Worm (Caenorhabditis elegans): ENCODE measurements around the gene pho-11.
A peak's percentile ranks its signal among the peaks of the same experiment; 100 is the strongest.

The pho-11 gene

ce11 chrII:9940430-9940829 is 8.8 kb downstream of the pho-11 start, which contains the start of gene ufd-3:
Gene ufd-3, plus strand, starts transcription at chrII:9940753.
- TF ChIP-seq mab-9 (GFP tag; IDR thresholded peaks at IDR 0.05) (peak; percentile 71), aly-2 (tag; optimal IDR thresholded peaks at IDR 0.05) (peak; percentile 37), ceh-8 (GFP tag; optimal IDR thresholded peaks at IDR 0.05) (peak; percentile 61), fkh-8 (tag; optimal IDR thresholded peaks at IDR 0.05) (peak; percentile 86), vab-15 (tag; optimal IDR thresholded peaks at IDR 0.05) (peak; percentile 85), C16A3.4 (tag; optimal IDR thresholded peaks at IDR 0.05) (peak; percentile 93), ztf-11 (tag; optimal IDR thresholded peaks at IDR 0.05) (peak in 1 of 2 experiments; percentile 94), fkh-10 (GFP tag; optimal IDR thresholded peaks at IDR 0.05) (peak; percentile 50), blmp-1 (tag; optimal IDR thresholded peaks at IDR 0.05) (peak; percentile 82), unc-86 (tag; optimal IDR thresholded peaks at IDR 0.05) (peak; percentile 85), tlp-1 (tag; optimal IDR thresholded peaks at IDR 0.05) (no peak), lin-15B (tag; optimal IDR thresholded peaks at IDR 0.05) (peak; percentile 93), nhr-76 (tag; optimal IDR thresholded peaks at IDR 0.05) (no peak), pag-3 (tag; optimal IDR thresholded peaks at IDR 0.05; ENCODE audit: borderline replicate concordance, insufficient read depth) (no peak), nhr-47 (tag; optimal IDR thresholded peaks at IDR 0.05) (peak; percentile 93), lir-3 (tag; optimal IDR thresholded peaks at IDR 0.05; ENCODE audit: poor library complexity) (peak; percentile 97), lin-35 (GFP tag; optimal IDR thresholded peaks at IDR 0.05) (peak; percentile 99), nhr-19 (GFP tag; conservative IDR thresholded peaks at IDR 0.05) (peak; percentile 88), pax-3 (tag; optimal IDR thresholded peaks at IDR 0.05) (peak; percentile 90), lsy-2 (tag; optimal IDR thresholded peaks at IDR 0.05) (peak; percentile 90 to 93), Y116A8C.19 (tag; optimal IDR thresholded peaks at IDR 0.05; ENCODE audit: borderline replicate concordance) (peak; percentile 80), ceh-90 (tag; optimal IDR thresholded peaks at IDR 0.05) (peak; percentile 92), ztf-4 (tag; optimal IDR thresholded peaks at IDR 0.05) (peak; percentile 47), snu-23 (GFP tag; optimal IDR thresholded peaks at IDR 0.05) (peak; percentile 92), nhr-237 (tag; optimal IDR thresholded peaks at IDR 0.05) (peak; percentile 37), tbx-2 (tag; optimal IDR thresholded peaks at IDR 0.05) (peak; percentile 93), irx-1 (tag; optimal IDR thresholded peaks at IDR 0.05) (peak; percentile 95), pqm-1 (tag; optimal IDR thresholded peaks at IDR 0.05) (no peak), mdl-1 (tag; optimal IDR thresholded peaks at IDR 0.05) (peak in 1 of 2 experiments; percentile 78), sptf-1 (tag; optimal IDR thresholded peaks at IDR 0.05) (no peak), unc-130 (tag; optimal IDR thresholded peaks at IDR 0.05) (peak; percentile 93), nhr-11 (tag; optimal IDR thresholded peaks at IDR 0.05) (peak; percentile 89), ceh-63 (GFP tag; optimal IDR thresholded peaks at IDR 0.05) (no peak), lin-39 (tag; optimal IDR thresholded peaks at IDR 0.05) (peak; percentile 73), hpl-2 (GFP tag; optimal IDR thresholded peaks at IDR 0.05) (peak; percentile 12), grh-1 (GFP tag; IDR thresholded peaks at IDR 0.05) (peak; percentile 72; the same call in 1 of the 2 replicates), unc-62 (GFP tag; optimal IDR thresholded peaks at IDR 0.05) (no peak), mef-2 (tag; optimal IDR thresholded peaks at IDR 0.05) (no peak), snpc-4 (tag; optimal IDR thresholded peaks at IDR 0.05) (peak; percentile 78), nhr-28 (tag; optimal IDR thresholded peaks at IDR 0.05) (no peak), hlh-4 (tag; optimal IDR thresholded peaks at IDR 0.05) (peak; percentile 63), dpl-1 (GFP tag; optimal IDR thresholded peaks at IDR 0.05) (peak; percentile 95 to 98 (median 97)), unc-98 (GFP tag; IDR thresholded peaks at IDR 0.05) (peak; percentile 86), C34B4.2 (tag; optimal IDR thresholded peaks at IDR 0.05) (no peak), ces-1 (GFP tag; optimal IDR thresholded peaks at IDR 0.05) (no peak), alr-1 (tag; optimal IDR thresholded peaks at IDR 0.05; ENCODE audit: borderline replicate concordance) (no peak), F16B12.6 (tag; optimal IDR thresholded peaks at IDR 0.05) (peak; percentile 59), hlh-17 (GFP tag; optimal IDR thresholded peaks at IDR 0.05; ENCODE audit: borderline replicate concordance) (no peak), zip-4 (GFP tag; optimal IDR thresholded peaks at IDR 0.05) (peak; percentile 45), lin-13 (GFP tag; optimal IDR thresholded peaks at IDR 0.05) (peak; percentile 83), sup-37 (GFP tag; optimal IDR thresholded peaks at IDR 0.05) (peak; percentile 59), mep-1 (tag; optimal IDR thresholded peaks at IDR 0.05) (peak; percentile 95), unc-30 (tag; optimal IDR thresholded peaks at IDR 0.05) (no peak)

Measured in whole organism, L1 larva.